Worm (Caenorhabditis elegans): ENCODE measurements around the gene T05A7.11.

ce11 chrII:4658245-4658644 is 7.0 kb downstream of the T05A7.11 start:
- TF ChIP-seq unc-62 (GFP tag; optimal IDR thresholded peaks at IDR 0.05), result no peak
- no peak for TF ChIP-seq pha-4 (tag; optimal IDR thresholded peaks at IDR 0.05)
- no peak for TF ChIP-seq nhr-12 (tag; optimal IDR thresholded peaks at IDR 0.05)
- no peak for TF ChIP-seq mep-1 (tag; optimal IDR thresholded peaks at IDR 0.05)
- no peak for TF ChIP-seq lsy-2 (tag; optimal IDR thresholded peaks at IDR 0.05)
- no peak for TF ChIP-seq mab-5 (tag; optimal IDR thresholded peaks at IDR 0.05)

Data from whole organism, mixed stage, embryonic.